Worm (Caenorhabditis elegans): ENCODE measurements around the gene Y49F6B.9.
A peak's percentile ranks its signal among the peaks of the same experiment; 100 is the strongest.

The Y49F6B.9 gene

DNA sequence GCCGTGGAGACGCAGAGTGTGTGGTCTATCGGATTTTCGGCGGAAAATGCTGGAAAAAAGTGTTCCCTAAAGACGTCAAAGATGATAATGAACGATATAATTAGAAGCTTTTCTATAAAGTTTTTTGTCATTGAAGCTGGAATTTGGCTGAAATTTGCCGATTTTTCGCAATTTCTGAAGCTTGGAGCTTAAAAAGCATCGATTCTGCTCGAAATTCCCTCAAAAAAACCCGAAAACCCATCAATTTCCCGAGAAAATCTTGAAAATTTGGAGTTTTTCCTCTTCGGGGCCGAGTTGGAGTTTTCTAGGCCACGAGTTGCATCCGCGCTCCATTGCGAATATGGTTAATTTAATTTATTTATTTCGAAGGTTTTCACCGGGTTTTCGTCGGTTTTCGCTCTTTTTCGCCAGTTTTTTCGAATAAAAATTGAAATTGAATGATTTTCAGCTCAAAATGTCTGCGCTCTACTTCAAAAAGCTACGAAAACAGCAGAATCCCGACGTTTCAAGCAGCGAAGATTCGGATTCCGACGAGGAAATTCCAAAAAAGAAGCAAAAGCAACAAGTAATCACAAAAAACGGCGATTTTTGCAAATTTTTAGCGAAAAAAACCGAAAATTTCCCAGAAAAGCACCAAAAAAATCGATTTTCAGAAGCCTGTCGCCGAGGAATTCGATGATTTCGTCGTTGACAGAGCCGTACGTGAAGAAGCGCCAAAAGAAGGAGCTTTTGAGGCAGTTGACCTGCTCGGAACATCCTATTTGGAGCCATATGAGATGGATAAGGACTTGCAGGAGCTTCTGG lies 3.5 kb upstream of the Y49F6B.9 start, which contains the start of the genes col-71 and Y49F6B.2 (continued):
- TF ChIP-seq aptf-3 (GFP tag; IDR thresholded peaks at IDR 0.05) (no peak), F39B2.1 (GFP tag; IDR thresholded peaks at IDR 0.05) (no peak), C06A6.2 (GFP tag; conservative IDR thresholded peaks at IDR 0.05) (no peak), F33H1.4 (GFP tag; IDR thresholded peaks at IDR 0.05) (peak; percentile 54), him-1 (tag; optimal IDR thresholded peaks at IDR 0.05) (no peak), repo-1 (tag; optimal IDR thresholded peaks at IDR 0.05) (no peak), ama-1 (optimal IDR thresholded peaks at IDR 0.05) (no peak), ama-1 (GFP tag; optimal IDR thresholded peaks at IDR 0.05) (no peak), unc-62 (GFP tag; optimal IDR thresholded peaks at IDR 0.05) (no peak), lin-26 (GFP tag; IDR thresholded peaks at IDR 0.05) (no peak), snpc-3.4 (tag; optimal IDR thresholded peaks at IDR 0.05) (no peak), dpl-1 (GFP tag; optimal IDR thresholded peaks at IDR 0.05) (no peak), ztf-6 (GFP tag; IDR thresholded peaks at IDR 0.05) (no peak), tbp1 (GFP tag; optimal IDR thresholded peaks at IDR 0.05) (peak; percentile 49), ceh-40 (GFP tag; IDR thresholded peaks at IDR 0.05) (no peak), tbx-9 (tag; optimal IDR thresholded peaks at IDR 0.05; ENCODE audit: borderline replicate concordance) (no peak), ceh-91 (GFP tag; IDR thresholded peaks at IDR 0.05) (peak; percentile 55), rpc-1 (optimal IDR thresholded peaks at IDR 0.05) (no peak), rpc-1 (tag; optimal IDR thresholded peaks at IDR 0.05) (no peak), tlf-1 (GFP tag; optimal IDR thresholded peaks at IDR 0.05) (peak; percentile 18), somi-1 (GFP tag; optimal IDR thresholded peaks at IDR 0.05) (no peak), nhr-179 (tag; optimal IDR thresholded peaks at IDR 0.05) (no peak), hlh-12 (tag; optimal IDR thresholded peaks at IDR 0.05) (no peak), snpc-4 (GFP tag; optimal IDR thresholded peaks at IDR 0.05) (no peak), snpc-4 (tag; optimal IDR thresholded peaks at IDR 0.05) (peak in 2 of 4 experiments; percentile 19 to 34), ceh-27 (GFP tag; optimal IDR thresholded peaks at IDR 0.05) (peak; percentile 72), ekl-4 (GFP tag; IDR thresholded peaks at IDR 0.05) (0 out of 2 replicates have a peak, but pooled peaks have one; percentile 55), Y79H2A.3 (GFP tag; conservative IDR thresholded peaks at IDR 0.05) (no peak), lsl-1 (GFP tag; optimal IDR thresholded peaks at IDR 0.05) (peak; percentile 46), mcd-1 (GFP tag; IDR thresholded peaks at IDR 0.05) (peak; percentile 98), F55B11.4 (tag; optimal IDR thresholded peaks at IDR 0.05; ENCODE audit: borderline replicate concordance, insufficient read depth) (no peak), fkh-3 (tag; optimal IDR thresholded peaks at IDR 0.05) (no peak), lir-1 (GFP tag; conservative IDR thresholded peaks at IDR 0.05) (peak; percentile 68; the same call in 1 of the 2 replicates), dox-1 (GFP tag; IDR thresholded peaks at IDR 0.05) (peak; percentile 92), madf-10 (tag; optimal IDR thresholded peaks at IDR 0.05) (peak; percentile 42), ceh-100 (GFP tag; IDR thresholded peaks at IDR 0.05) (peak; percentile 39), efl-1 (GFP tag; optimal IDR thresholded peaks at IDR 0.05) (peak; percentile 27), K11D2.4 (GFP tag; IDR thresholded peaks at IDR 0.05) (peak; percentile 69; the same call in 1 of the 2 replicates), sptf-2 (GFP tag; optimal IDR thresholded peaks at IDR 0.05) (no peak), B0035.1 (tag; optimal IDR thresholded peaks at IDR 0.05) (no peak), zfh-2 (GFP tag; conservative IDR thresholded peaks at IDR 0.05) (no peak), bed-1 (GFP tag; IDR thresholded peaks at IDR 0.05) (no peak), ztf-3 (GFP tag; optimal IDR thresholded peaks at IDR 0.05) (no peak), hlh-26 (GFP tag; conservative IDR thresholded peaks at IDR 0.05) (no peak), ets-4 (GFP tag; optimal IDR thresholded peaks at IDR 0.05) (no peak), Y53G8AR.9 (GFP tag; conservative IDR thresholded peaks at IDR 0.05) (peak; percentile 65; the same call in 1 of the 2 replicates), Y95B8A.8 (GFP tag; IDR thresholded peaks at IDR 0.05) (no peak), let-526 (GFP tag; IDR thresholded peaks at IDR 0.05) (0 out of 2 replicates have a peak, but pooled peaks have one; percentile 8), ztf-18 (tag; optimal IDR thresholded peaks at IDR 0.05) (no peak)

All from whole organism, young adult.